Fruit fly (Drosophila melanogaster): Measurements from ENCODE around the gene Ced-12.

dm6 chr2L:12089145-12089544 is 8.5 kb upstream of the Ced-12 start:
- TF ChIP-seq CG5204 (GFP tag; optimal IDR thresholded peaks at IDR 0.05) = no peak
- no peak for TF ChIP-seq CG1620 (GFP tag; optimal IDR thresholded peaks at IDR 0.05)
- TF ChIP-seq Clk (GFP tag; optimal IDR thresholded peaks at IDR 0.05) = no peak

Data from whole organism, adult.